Fruit fly (Drosophila melanogaster) whole organism, embryonic: ENCODE measurements around the gene Ndae1.

Source experiments
- C15 ChIP-seq: fragments of 200-800 bp; sonication (Bioruptor generic); IDR thresholded peaks from 3 replicates; pipeline ENCODE4 v1.3.6; 2022; ENCODE audit warnings: missing biosample characterization, missing genetic modification characterization
- CG10147 ChIP-seq: fragments of 200-800 bp; sonication (Bioruptor generic); optimal IDR thresholded peaks from 2 replicates; lab custom pipeline; 2019; ENCODE audit warnings: missing biosample characterization, mild to moderate bottlenecking, missing genetic modification characterization, moderate library complexity
- CG10979 ChIP-seq: fragments of 200-800 bp; sonication (Bioruptor generic); optimal IDR thresholded peaks from 2 replicates; lab custom pipeline; 2018; ENCODE audit warnings: missing biosample characterization, mild to moderate bottlenecking, missing genetic modification characterization, moderate library complexity
- CG11247 ChIP-seq: fragments of 200-800 bp; sonication (Bioruptor generic); IDR thresholded peaks from 2 replicates; pipeline ENCODE4 v1.3.6; 2022; ENCODE audit warnings: missing biosample characterization, missing genetic modification characterization
- CG11504 ChIP-seq: fragments of 200-800 bp; sonication (Bioruptor generic); optimal IDR thresholded peaks from 3 replicates; lab custom pipeline; 2019; ENCODE audit warnings: missing biosample characterization, mild to moderate bottlenecking, missing genetic modification characterization, moderate library complexity
- CG12391 ChIP-seq: fragments of 200-800 bp; sonication (Bioruptor generic); optimal IDR thresholded peaks from 3 replicates; lab custom pipeline; 2018; ENCODE audit warnings: missing biosample characterization, mild to moderate bottlenecking, missing genetic modification characterization, moderate library complexity
- CG13287 ChIP-seq: fragments of 200-800 bp; sonication (Bioruptor generic); IDR thresholded peaks from 2 replicates; pipeline ENCODE4 v1.3.6; 2022; ENCODE audit warnings: missing biosample characterization, missing genetic modification characterization; ENCODE audit not compliant: partially characterized antibody
- CG13424 ChIP-seq: fragments of 200-800 bp; sonication (Bioruptor generic); optimal IDR thresholded peaks from 2 replicates; lab custom pipeline; 2019; ENCODE audit warnings: missing biosample characterization, mild to moderate bottlenecking, missing genetic modification characterization, moderate library complexity
- CG1529 ChIP-seq: fragments of 200-800 bp; sonication (Bioruptor generic); optimal IDR thresholded peaks from 3 replicates; lab custom pipeline; 2018; ENCODE audit warnings: missing biosample characterization, missing genetic modification characterization
- CG1602 ChIP-seq: fragments of 200-800 bp; sonication (Bioruptor generic); optimal IDR thresholded peaks from 3 replicates; lab custom pipeline; 2016; ENCODE audit warnings: missing biosample characterization, missing genetic modification characterization
- CG16863 ChIP-seq: fragments of 200-800 bp; sonication (Bioruptor generic); optimal IDR thresholded peaks from 3 replicates; lab custom pipeline; 2016; ENCODE audit warnings: missing biosample characterization, missing genetic modification characterization
- CG2120 ChIP-seq: fragments of 200-800 bp; sonication (Bioruptor generic); optimal IDR thresholded peaks from 3 replicates; lab custom pipeline; 2016; ENCODE audit warnings: missing biosample characterization, missing genetic modification characterization
- CG2889 ChIP-seq: fragments of 200-800 bp; sonication (Bioruptor generic); IDR thresholded peaks from 3 replicates; pipeline ENCODE4 v1.3.6; 2022; ENCODE audit warnings: missing biosample characterization, missing genetic modification characterization
- CG3847 ChIP-seq: fragments of 200-800 bp; sonication (Bioruptor generic); IDR thresholded peaks from 2 replicates; pipeline ENCODE4 v1.3.6; 2022; ENCODE audit warnings: missing biosample characterization, missing genetic modification characterization
- CG4328 ChIP-seq: fragments of 200-800 bp; sonication (Bioruptor generic); optimal IDR thresholded peaks from 3 replicates; lab custom pipeline; 2017; ENCODE audit warnings: missing biosample characterization, missing genetic modification reagents, missing genetic modification characterization
- CG4854 ChIP-seq: fragments of 200-800 bp; sonication (Bioruptor generic); optimal IDR thresholded peaks from 2 replicates; lab custom pipeline; 2016; ENCODE audit warnings: missing biosample characterization, missing genetic modification characterization, inconsistent platforms
- CG6254 ChIP-seq: fragments of 200-800 bp; sonication (Bioruptor generic); optimal IDR thresholded peaks from 3 replicates; lab custom pipeline; 2017; ENCODE audit warnings: mild to moderate bottlenecking, missing biosample characterization, missing genetic modification reagents, missing genetic modification characterization
- CG6765 ChIP-seq: fragments of 200-800 bp; sonication (Bioruptor generic); optimal IDR thresholded peaks from 3 replicates; lab custom pipeline; 2017; ENCODE audit warnings: missing biosample characterization, mild to moderate bottlenecking, missing genetic modification characterization
- CG9797 ChIP-seq: fragments of 200-800 bp; sonication (Bioruptor generic); optimal IDR thresholded peaks from 3 replicates; lab custom pipeline; 2018; ENCODE audit warnings: missing biosample characterization, mild to moderate bottlenecking, missing genetic modification characterization
- CG9932 ChIP-seq: fragments of 200-800 bp; sonication (Bioruptor generic); IDR thresholded peaks from 2 replicates; pipeline ENCODE4 v1.3.6; 2022; ENCODE audit warnings: missing biosample characterization, missing genetic modification characterization
- D ChIP-seq, 2 experiments: fragments of 200-800 bp in 1 of 2; fragments of >200 bp in 1 of 2; sonication (Bioruptor generic) in 1 of 2; optimal IDR thresholded peaks; 2 replicates in 1 of 2; 3 replicates in 1 of 2; lab custom pipeline; 2017; ENCODE audit warnings: mild to moderate bottlenecking in 1 of 2, missing biosample characterization in 1 of 2, missing genetic modification characterization in 1 of 2, missing genetic modification reagents in 1 of 2
- D19B ChIP-seq: fragments of 200-800 bp; sonication (Bioruptor generic); optimal IDR thresholded peaks from 2 replicates; lab custom pipeline; 2017; ENCODE audit warnings: missing biosample characterization, mild to moderate bottlenecking, missing genetic modification characterization
- E2f2 ChIP-seq: fragments of 200-800 bp; sonication (Bioruptor generic); IDR thresholded peaks from 2 replicates; pipeline ENCODE4 v1.3.6; 2022; ENCODE audit warnings: missing biosample characterization, missing genetic modification characterization
- Hand ChIP-seq: fragments of 200-800 bp; sonication (Bioruptor generic); optimal IDR thresholded peaks from 2 replicates; lab custom pipeline; 2017; ENCODE audit warnings: mild to moderate bottlenecking, missing biosample characterization, missing genetic modification reagents, missing genetic modification characterization
- Hey ChIP-seq: fragments of 200-800 bp; sonication (Bioruptor generic); optimal IDR thresholded peaks from 3 replicates; lab custom pipeline; 2018; ENCODE audit warnings: missing biosample characterization, mild to moderate bottlenecking, missing genetic modification characterization
- Myb ChIP-seq: fragments of 200-800 bp; sonication (Bioruptor generic); optimal IDR thresholded peaks from 2 replicates; lab custom pipeline; 2016; ENCODE audit warnings: missing biosample characterization, missing genetic modification characterization
- Opbp ChIP-seq: fragments of 200-800 bp; sonication (Bioruptor generic); IDR thresholded peaks from 3 replicates; pipeline ENCODE4 v1.3.6; 2022; ENCODE audit warnings: missing biosample characterization, missing genetic modification characterization; ENCODE audit not compliant: partially characterized antibody
- Rfx ChIP-seq: fragments of 200-800 bp; sonication (Bioruptor generic); IDR thresholded peaks from 2 replicates; pipeline ENCODE4 v1.3.6; 2022; ENCODE audit warnings: missing biosample characterization, missing genetic modification characterization
- Stat92E ChIP-seq, 3 experiments: fragments of >200 bp in 2 of 3; fragments of 200-800 bp in 1 of 3; sonication (Bioruptor generic) in 1 of 3; optimal IDR thresholded peaks; 2 replicates each; lab custom pipeline; 2017 to 2019; ENCODE audit warnings: missing biosample characterization in 3 of 3, missing genetic modification characterization in 3 of 3, mild to moderate bottlenecking in 1 of 3, moderate library complexity in 1 of 3
- Vsx1 ChIP-seq: fragments of 200-800 bp; sonication (Bioruptor generic); optimal IDR thresholded peaks from 2 replicates; lab custom pipeline; 2017; ENCODE audit warnings: missing biosample characterization, mild to moderate bottlenecking, missing genetic modification characterization, missing genetic modification reagents
- ash1 ChIP-seq: fragments of 200-800 bp; sonication (Bioruptor generic); optimal IDR thresholded peaks from 2 replicates; lab custom pipeline; 2018; ENCODE audit warnings: missing biosample characterization, mild to moderate bottlenecking, missing genetic modification characterization
- br ChIP-seq: fragments of >200 bp; optimal IDR thresholded peaks from 2 replicates; lab custom pipeline; 2017
- chm ChIP-seq: fragments of 200-800 bp; sonication (Bioruptor generic); IDR thresholded peaks from 2 replicates; pipeline ENCODE4 v1.3.6; 2022; ENCODE audit warnings: missing biosample characterization, missing genetic modification characterization
- dan ChIP-seq: fragments of 200-800 bp; sonication (Bioruptor generic); IDR thresholded peaks from 2 replicates; pipeline ENCODE4 v1.3.6; 2022; ENCODE audit warnings: missing biosample characterization, missing genetic modification characterization
- danr ChIP-seq: fragments of 200-800 bp; sonication (Bioruptor generic); IDR thresholded peaks from 2 replicates; pipeline ENCODE4 v1.3.6; 2022; ENCODE audit warnings: missing biosample characterization, missing genetic modification characterization
- hbn ChIP-seq: fragments of 200-800 bp; sonication (Bioruptor generic); IDR thresholded peaks from 2 replicates; pipeline ENCODE4 v1.3.6; 2022; ENCODE audit warnings: missing biosample characterization, missing genetic modification characterization; ENCODE audit not compliant: partially characterized antibody
- hkb ChIP-seq, 2 experiments: fragments of 200-800 bp in 1 of 2; fragments of >200 bp in 1 of 2; sonication (Bioruptor generic) in 1 of 2; IDR thresholded peaks in 1 of 2; optimal IDR thresholded peaks in 1 of 2; 2 replicates each; pipeline versions ENCODE4 v1.3.6 to Lab custom; 2017 to 2022; ENCODE audit warnings: missing biosample characterization in 1 of 2, missing genetic modification characterization in 1 of 2
- inv ChIP-seq: fragments of 200-800 bp; sonication (Bioruptor generic); IDR thresholded peaks from 2 replicates; pipeline ENCODE4 v1.3.6; 2022; ENCODE audit warnings: missing biosample characterization, missing genetic modification characterization; ENCODE audit not compliant: partially characterized antibody
- lab ChIP-seq: fragments of 200-800 bp; sonication (Bioruptor generic); optimal IDR thresholded peaks from 3 replicates; lab custom pipeline; 2017; ENCODE audit warnings: missing biosample characterization, missing genetic modification characterization, mild to moderate bottlenecking, moderate library complexity, missing genetic modification reagents
- mld ChIP-seq: fragments of 200-800 bp; sonication (Bioruptor generic); IDR thresholded peaks from 3 replicates; pipeline ENCODE4 v1.3.6; 2022; ENCODE audit warnings: missing biosample characterization, missing genetic modification characterization; ENCODE audit not compliant: partially characterized antibody
- nerfin-1 ChIP-seq: fragments of 200-800 bp; sonication (Bioruptor generic); optimal IDR thresholded peaks from 3 replicates; lab custom pipeline; 2019; ENCODE audit warnings: missing biosample characterization, mild to moderate bottlenecking, missing genetic modification characterization, moderate library complexity
- nerfin-2 ChIP-seq: fragments of 200-800 bp; sonication (Bioruptor generic); IDR thresholded peaks from 2 replicates; pipeline ENCODE4 v1.3.6; 2022; ENCODE audit warnings: missing biosample characterization, missing genetic modification characterization; ENCODE audit not compliant: partially characterized antibody
- pfk ChIP-seq: fragments of 200-800 bp; sonication (Bioruptor generic); optimal IDR thresholded peaks from 2 replicates; lab custom pipeline; 2018; ENCODE audit warnings: missing biosample characterization, mild to moderate bottlenecking, missing genetic modification characterization, moderate library complexity
- schlank ChIP-seq: fragments of 200-800 bp; sonication (Bioruptor generic); optimal IDR thresholded peaks from 2 replicates; lab custom pipeline; 2018; ENCODE audit warnings: missing biosample characterization, mild to moderate bottlenecking, missing genetic modification characterization
- sd ChIP-seq: fragments of 200-800 bp; sonication (Bioruptor generic); optimal IDR thresholded peaks from 3 replicates; lab custom pipeline; 2018; ENCODE audit warnings: missing biosample characterization, mild to moderate bottlenecking, missing genetic modification characterization, moderate library complexity
- stc ChIP-seq: fragments of 200-800 bp; sonication (Bioruptor generic); IDR thresholded peaks from 2 replicates; pipeline ENCODE4 v1.3.6; 2022; ENCODE audit warnings: missing biosample characterization, missing genetic modification characterization
- tap ChIP-seq: fragments of 200-800 bp; optimal IDR thresholded peaks from 3 replicates; lab custom pipeline; 2019; ENCODE audit warnings: missing biosample characterization, mild to moderate bottlenecking, missing genetic modification characterization, moderate library complexity
- tll ChIP-seq, 2 experiments: fragments of 200-800 bp in 1 of 2; fragments of >200 bp in 1 of 2; sonication (Bioruptor generic) in 1 of 2; optimal IDR thresholded peaks; 2 replicates each; lab custom pipeline; 2017 to 2019; ENCODE audit warnings: missing biosample characterization in 2 of 2, missing genetic modification characterization in 2 of 2, mild to moderate bottlenecking in 1 of 2, moderate library complexity in 1 of 2
- toy ChIP-seq: fragments of 200-800 bp; sonication (Bioruptor generic); IDR thresholded peaks from 2 replicates; pipeline ENCODE4 v1.3.6; 2022; ENCODE audit warnings: missing biosample characterization, missing genetic modification characterization

Ndae1 gene

dm6 chr2L:7295924-7296323 lies 46.8 kb upstream of the Ndae1 start (continued):
- TF ChIP-seq CG13424 (peak; percentile 83), schlank (tag; lab: Kevin White, UChicago) (no peak), lab (peak; percentile 55), hbn (GFP tag; lab: Robert Waterston, UW) (no peak), hkb (optimal IDR thresholded peaks at IDR 0.05; lab: Kevin White, UChicago) (no peak), hkb (GFP tag; IDR thresholded peaks at IDR 0.05; lab: Robert Waterston, UW) (peak; percentile 81), pfk (GFP tag; lab: Kevin White, UChicago) (no peak), CG9932 (GFP tag; lab: Robert Waterston, UW) (no peak), inv (GFP tag; lab: Robert Waterston, UW) (no peak), Hand (GFP tag; lab: Kevin White, UChicago) (no peak), danr (peak; percentile 41), tll (GFP tag; optimal IDR thresholded peaks at IDR 0.05; lab: Kevin White, UChicago) (peak in 1 of 2 experiments; percentile 3), CG9797 (GFP tag; lab: Kevin White, UChicago) (no peak), Rfx (GFP tag; lab: Robert Waterston, UW) (no peak), CG6765 (GFP tag; lab: Kevin White, UChicago) (no peak), ash1 (GFP tag; lab: Kevin White, UChicago) (no peak), CG12391 (peak; percentile 82), D (optimal IDR thresholded peaks at IDR 0.05; lab: Kevin White, UChicago) (no peak), D (GFP tag; optimal IDR thresholded peaks at IDR 0.05; lab: Kevin White, UChicago) (peak; percentile 86), tap (peak; percentile 71), CG13287 (GFP tag; lab: Robert Waterston, UW) (no peak), CG4328 (GFP tag; lab: Kevin White, UChicago) (peak; percentile 21), Stat92E (GFP tag; optimal IDR thresholded peaks at IDR 0.05; lab: Kevin White, UChicago) (peak in 1 of 3 experiments; percentile 24), CG11247 (GFP tag; lab: Robert Waterston, UW) (no peak), Vsx1 (GFP tag; lab: Kevin White, UChicago) (peak; percentile 34), stc (GFP tag; lab: Robert Waterston, UW) (peak; percentile 43; the same call in 1 of the 2 replicates), br (lab: Kevin White, UChicago) (no peak), CG4854 (GFP tag; lab: Kevin White, UChicago) (peak; percentile 23), C15 (GFP tag; lab: Robert Waterston, UW) (no peak), mld (GFP tag; lab: Robert Waterston, UW) (no peak), CG10147 (peak; percentile 21), nerfin-2 (GFP tag; lab: Robert Waterston, UW) (no peak), Hey (no peak), toy (GFP tag; lab: Robert Waterston, UW) (no peak), CG16863 (GFP tag; lab: Kevin White, UChicago) (peak; percentile 57), CG11504 (peak; percentile 90), Myb (GFP tag; lab: Kevin White, UChicago) (no peak), Opbp (no peak), CG1602 (GFP tag; lab: Kevin White, UChicago) (peak; percentile 65), chm (GFP tag; lab: Robert Waterston, UW) (peak; percentile 70; the same call in 1 of the 2 replicates), sd (peak; percentile 20), CG2889 (GFP tag; lab: Robert Waterston, UW) (no peak), CG3847 (GFP tag; lab: Robert Waterston, UW) (peak; percentile 37; the same call in 1 of the 2 replicates), CG6254 (peak; percentile 78), E2f2 (GFP tag; lab: Robert Waterston, UW) (peak; percentile 35; the same call in 1 of the 2 replicates), CG1529 (GFP tag; lab: Kevin White, UChicago) (peak; percentile 85), CG2120 (GFP tag; lab: Kevin White, UChicago) (no peak), CG10979 (peak; percentile 91), D19B (no peak), dan (GFP tag; lab: Robert Waterston, UW) (no peak), nerfin-1 (tag; lab: Kevin White, UChicago) (peak; percentile 77)
